Fruit fly (Drosophila melanogaster): Measurements from ENCODE around the gene Cmpk.

Gene Cmpk

DNA sequence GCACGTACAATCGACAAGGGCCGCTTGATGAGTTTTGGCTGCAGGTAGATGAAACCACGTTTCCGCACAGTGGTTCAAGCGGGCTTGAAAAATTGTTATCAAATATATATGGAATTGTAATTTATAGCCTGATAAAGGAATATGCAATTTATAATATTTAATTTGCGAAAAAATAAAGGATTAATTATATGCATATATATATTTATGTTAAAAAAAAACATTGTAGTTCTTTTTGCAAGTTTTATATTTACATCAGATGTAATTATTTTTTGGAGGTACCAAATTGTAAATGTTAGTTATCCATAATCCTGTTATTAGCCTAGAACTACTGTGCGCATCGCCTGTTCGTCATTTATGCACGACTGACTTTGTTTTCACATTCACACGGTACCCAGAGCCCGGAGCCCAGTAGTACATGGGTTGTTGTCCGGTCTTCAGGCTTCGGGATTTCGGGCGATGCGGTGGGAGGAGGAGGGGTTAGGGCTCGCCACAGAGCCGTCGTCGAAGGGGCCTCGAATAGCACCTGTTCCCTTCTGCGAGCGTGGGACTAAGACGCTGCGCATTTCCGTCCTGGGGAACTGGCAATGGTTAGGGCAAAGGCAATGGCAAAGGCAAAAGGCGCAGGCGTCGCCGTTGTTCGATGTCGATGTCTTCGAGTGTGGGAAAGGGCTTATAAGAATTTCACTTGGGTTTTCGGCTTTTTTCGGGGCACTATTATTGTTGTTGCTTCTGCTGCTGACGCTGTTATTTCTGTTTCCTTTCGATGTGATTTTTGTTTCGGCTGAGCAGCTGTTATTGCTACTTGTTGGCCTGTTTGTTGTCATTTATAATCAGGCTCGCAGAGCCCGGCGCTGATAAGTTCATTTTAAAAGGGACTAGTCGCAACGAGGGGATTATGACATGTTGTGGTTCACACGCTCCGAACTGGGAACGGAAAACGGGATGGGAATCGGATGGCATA is 37.2 kb downstream of the Cmpk start:
- TF ChIP-seq mirr (GFP tag; optimal IDR thresholded peaks at IDR 0.05) (no peak), dimm (GFP tag; IDR thresholded peaks at IDR 0.05) (0 out of 2 replicates have a peak, but pooled peaks have one; percentile 19), Myb (GFP tag; optimal IDR thresholded peaks at IDR 0.05) (no peak), BtbVII (GFP tag; optimal IDR thresholded peaks at IDR 0.05) (peak; percentile 23), CG1233 (GFP tag; optimal IDR thresholded peaks at IDR 0.05) (peak; percentile 86), CG3726 (GFP tag; IDR thresholded peaks at IDR 0.05) (no peak; the same call in 2 of the 3 replicates), Oaz (GFP tag; IDR thresholded peaks at IDR 0.05) (no peak), CG8765 (GFP tag; IDR thresholded peaks at IDR 0.05) (peak; percentile 56; the same call in 1 of the 2 replicates), YL-1 (GFP tag; optimal IDR thresholded peaks at IDR 0.05) (peak; percentile 45), CG9437 (GFP tag; optimal IDR thresholded peaks at IDR 0.05) (peak; percentile 78), CG11247 (GFP tag; IDR thresholded peaks at IDR 0.05) (peak; percentile 6; the same call in 1 of the 2 replicates), CG10959 (GFP tag; IDR thresholded peaks at IDR 0.05) (peak; percentile 77), fd3F (GFP tag; optimal IDR thresholded peaks at IDR 0.05) (peak; percentile 1), CG11696 (GFP tag; IDR thresholded peaks at IDR 0.05) (no peak), vfl (GFP tag; optimal IDR thresholded peaks at IDR 0.05) (peak; percentile 21), CG6254 (GFP tag; optimal IDR thresholded peaks at IDR 0.05) (peak; percentile 83), Gug (GFP tag; IDR thresholded peaks at IDR 0.05) (peak; percentile 30; the same call in 2 of the 4 replicates), CG10565 (GFP tag; optimal IDR thresholded peaks at IDR 0.05) (peak; percentile 22), vvl (GFP tag; IDR thresholded peaks at IDR 0.05) (0 out of 2 replicates have a peak, but pooled peaks have one; percentile 78), grau (tag; optimal IDR thresholded peaks at IDR 0.05) (peak; percentile 82), trh (GFP tag; optimal IDR thresholded peaks at IDR 0.05) (peak; percentile 9), CG33557 (GFP tag; optimal IDR thresholded peaks at IDR 0.05) (peak; percentile 99), CG13287 (GFP tag; IDR thresholded peaks at IDR 0.05; ENCODE audit: partially characterized antibody) (no peak), CG6791 (GFP tag; IDR thresholded peaks at IDR 0.05; ENCODE audit: partially characterized antibody) (no peak), tin (GFP tag; optimal IDR thresholded peaks at IDR 0.05) (peak; percentile 70), ase (GFP tag; IDR thresholded peaks at IDR 0.05) (no peak), caup (GFP tag; optimal IDR thresholded peaks at IDR 0.05; ENCODE audit: severe bottlenecking) (peak; percentile 19), bab2 (GFP tag; optimal IDR thresholded peaks at IDR 0.05) (peak; percentile 16), CG11695 (GFP tag; IDR thresholded peaks at IDR 0.05) (peak; percentile 90), Scr (GFP tag; IDR thresholded peaks at IDR 0.05; ENCODE audit: partially characterized antibody) (no peak), Six4 (GFP tag; optimal IDR thresholded peaks at IDR 0.05) (peak; percentile 57), sqz (GFP tag; optimal IDR thresholded peaks at IDR 0.05) (peak; percentile 86), Dll (GFP tag; IDR thresholded peaks at IDR 0.05; ENCODE audit: partially characterized antibody) (no peak), ind (GFP tag; optimal IDR thresholded peaks at IDR 0.05) (peak; percentile 57), Atf6 (GFP tag; IDR thresholded peaks at IDR 0.05) (no peak), CG15601 (tag; optimal IDR thresholded peaks at IDR 0.05) (peak; percentile 91), lov (optimal IDR thresholded peaks at IDR 0.05) (no peak), lov (GFP tag; IDR thresholded peaks at IDR 0.05) (no peak), dmrt11E (tag; optimal IDR thresholded peaks at IDR 0.05) (peak; percentile 99), ap (GFP tag; IDR thresholded peaks at IDR 0.05) (peak; percentile 60), CG17385 (GFP tag; optimal IDR thresholded peaks at IDR 0.05) (peak; percentile 67), mam (GFP tag; optimal IDR thresholded peaks at IDR 0.05) (no peak), prd (optimal IDR thresholded peaks at IDR 0.05) (no peak), prd (GFP tag; IDR thresholded peaks at IDR 0.05) (peak; percentile 85), Adf1 (GFP tag; IDR thresholded peaks at IDR 0.05) (no peak), CG6683 (GFP tag; optimal IDR thresholded peaks at IDR 0.05) (peak; percentile 10), ac (GFP tag; optimal IDR thresholded peaks at IDR 0.05) (peak; percentile 82), chn (GFP tag; optimal IDR thresholded peaks at IDR 0.05) (no peak), Ptx1 (GFP tag; IDR thresholded peaks at IDR 0.05) (peak; percentile 73)

All from whole organism, embryonic.